Fruit fly (Drosophila melanogaster) whole organism, embryonic: ENCODE data around the gene CG11030.

Experiments used
- Abd-B ChIP-seq: fragments of 200-800 bp; sonication (Bioruptor generic); optimal IDR thresholded peaks from 2 replicates; lab custom pipeline; 2018; ENCODE audit warnings: missing biosample characterization, mild to moderate bottlenecking, missing genetic modification characterization, moderate library complexity
- B-H1 ChIP-seq: fragments of 200-800 bp; sonication (Bioruptor generic); IDR thresholded peaks from 3 replicates; pipeline ENCODE4 v1.3.6; 2022; ENCODE audit warnings: missing biosample characterization, missing genetic modification characterization
- Bgb ChIP-seq: fragments of 200-800 bp; sonication (Bioruptor generic); IDR thresholded peaks from 2 replicates; pipeline ENCODE4 v1.3.6; 2022; ENCODE audit warnings: missing biosample characterization, missing genetic modification characterization; ENCODE audit not compliant: partially characterized antibody
- Blimp-1 ChIP-seq: fragments of 200-800 bp; sonication (Bioruptor generic); optimal IDR thresholded peaks from 3 replicates; lab custom pipeline; 2018; ENCODE audit warnings: missing biosample characterization, missing genetic modification characterization, mild to moderate bottlenecking, moderate library complexity, missing genetic modification reagents
- CG10543 ChIP-seq: fragments of 200-800 bp; sonication (Bioruptor generic); optimal IDR thresholded peaks from 3 replicates; lab custom pipeline; 2017; ENCODE audit warnings: missing biosample characterization, mild to moderate bottlenecking, missing genetic modification characterization, moderate library complexity
- CG11504 ChIP-seq: fragments of 200-800 bp; sonication (Bioruptor generic); optimal IDR thresholded peaks from 3 replicates; lab custom pipeline; 2019; ENCODE audit warnings: missing biosample characterization, mild to moderate bottlenecking, missing genetic modification characterization, moderate library complexity
- CG12391 ChIP-seq: fragments of 200-800 bp; sonication (Bioruptor generic); optimal IDR thresholded peaks from 3 replicates; lab custom pipeline; 2018; ENCODE audit warnings: missing biosample characterization, mild to moderate bottlenecking, missing genetic modification characterization, moderate library complexity
- CG14014 ChIP-seq: fragments of 200-800 bp; sonication (Bioruptor generic); IDR thresholded peaks from 2 replicates; pipeline ENCODE4 v1.3.6; 2022; ENCODE audit warnings: missing biosample characterization, missing genetic modification characterization
- CG14441 ChIP-seq: fragments of 200-800 bp; sonication (Bioruptor generic); IDR thresholded peaks from 2 replicates; pipeline ENCODE4 v1.3.6; 2022; ENCODE audit warnings: missing biosample characterization, missing genetic modification characterization
- CG15269 ChIP-seq: fragments of 200-800 bp; sonication (Bioruptor generic); optimal IDR thresholded peaks from 2 replicates; lab custom pipeline; 2018; ENCODE audit warnings: missing biosample characterization, mild to moderate bottlenecking, missing genetic modification characterization, moderate library complexity
- CG1529 ChIP-seq: fragments of 200-800 bp; sonication (Bioruptor generic); optimal IDR thresholded peaks from 3 replicates; lab custom pipeline; 2018; ENCODE audit warnings: missing biosample characterization, missing genetic modification characterization
- CG15601 ChIP-seq: fragments of 200-800 bp; sonication (Bioruptor generic); optimal IDR thresholded peaks from 3 replicates; lab custom pipeline; 2019; ENCODE audit warnings: missing biosample characterization, mild to moderate bottlenecking, missing genetic modification characterization, moderate library complexity
- CG15696 ChIP-seq: fragments of 200-800 bp; sonication (Bioruptor generic); optimal IDR thresholded peaks from 2 replicates; lab custom pipeline; 2019; ENCODE audit warnings: missing biosample characterization, mild to moderate bottlenecking, missing genetic modification characterization, moderate library complexity
- CG16779 ChIP-seq: fragments of 200-800 bp; sonication (Bioruptor generic); IDR thresholded peaks from 2 replicates; pipeline ENCODE4 v1.3.6; 2022; ENCODE audit warnings: missing biosample characterization, missing genetic modification characterization
- CG17359 ChIP-seq: fragments of 200-800 bp; sonication (Bioruptor generic); optimal IDR thresholded peaks from 3 replicates; lab custom pipeline; 2018; ENCODE audit warnings: missing biosample characterization, mild to moderate bottlenecking, missing genetic modification characterization, moderate library complexity
- CG17612 ChIP-seq: fragments of 200-800 bp; sonication (Bioruptor generic); IDR thresholded peaks from 2 replicates; pipeline ENCODE4 v1.3.6; 2022; ENCODE audit warnings: missing biosample characterization, missing genetic modification characterization
- CG17829 ChIP-seq: fragments of 200-800 bp; optimal IDR thresholded peaks from 2 replicates; lab custom pipeline; 2019; ENCODE audit warnings: missing biosample characterization, mild to moderate bottlenecking, missing genetic modification characterization, moderate library complexity
- CG2889 ChIP-seq: fragments of 200-800 bp; sonication (Bioruptor generic); IDR thresholded peaks from 3 replicates; pipeline ENCODE4 v1.3.6; 2022; ENCODE audit warnings: missing biosample characterization, missing genetic modification characterization
- CG6791 ChIP-seq: fragments of 200-800 bp; sonication (Bioruptor generic); IDR thresholded peaks from 3 replicates; pipeline ENCODE4 v1.3.6; 2022; ENCODE audit warnings: missing biosample characterization, missing genetic modification characterization; ENCODE audit not compliant: partially characterized antibody
- CG7987 ChIP-seq: fragments of 200-800 bp; sonication (Bioruptor generic); optimal IDR thresholded peaks from 2 replicates; lab custom pipeline; 2018; ENCODE audit warnings: missing biosample characterization, mild to moderate bottlenecking, missing genetic modification characterization, moderate library complexity
- Chrac-16 ChIP-seq: fragments of 200-800 bp; sonication (Bioruptor generic); optimal IDR thresholded peaks from 3 replicates; lab custom pipeline; 2016; ENCODE audit warnings: missing biosample characterization, missing genetic modification characterization
- Dll ChIP-seq: fragments of 200-800 bp; sonication (Bioruptor generic); IDR thresholded peaks from 4 replicates; pipeline ENCODE4 v1.3.6; 2022; ENCODE audit warnings: missing biosample characterization, missing genetic modification characterization; ENCODE audit not compliant: partially characterized antibody
- H15 ChIP-seq: fragments of 200-800 bp; sonication (Bioruptor generic); IDR thresholded peaks from 3 replicates; pipeline ENCODE4 v1.3.6; 2022; ENCODE audit warnings: missing biosample characterization, missing genetic modification characterization
- HLH4C ChIP-seq: fragments of 200-800 bp; sonication (Bioruptor generic); IDR thresholded peaks from 3 replicates; pipeline ENCODE4 v1.3.6; 2022; ENCODE audit warnings: missing biosample characterization, missing genetic modification characterization; ENCODE audit not compliant: partially characterized antibody
- Hey ChIP-seq: fragments of 200-800 bp; sonication (Bioruptor generic); optimal IDR thresholded peaks from 3 replicates; lab custom pipeline; 2018; ENCODE audit warnings: missing biosample characterization, mild to moderate bottlenecking, missing genetic modification characterization
- Hr78 ChIP-seq, 2 experiments: fragments of 200-800 bp in 1 of 2; fragments of >200 bp in 1 of 2; sonication (Bioruptor generic) in 1 of 2; optimal IDR thresholded peaks; 2 replicates each; lab custom pipeline; 2017 to 2019; ENCODE audit warnings: missing biosample characterization in 2 of 2, missing genetic modification characterization in 2 of 2, mild to moderate bottlenecking in 1 of 2, moderate library complexity in 1 of 2
- MBD-R2 ChIP-seq: fragments of 200-800 bp; sonication (Bioruptor generic); IDR thresholded peaks from 2 replicates; pipeline ENCODE4 v1.3.6; 2022; ENCODE audit warnings: missing biosample characterization, missing genetic modification characterization
- MESR4 ChIP-seq: fragments of 200-800 bp; sonication (Bioruptor generic); optimal IDR thresholded peaks from 2 replicates; lab custom pipeline; 2018; ENCODE audit warnings: missing biosample characterization, mild to moderate bottlenecking, missing genetic modification characterization, moderate library complexity
- Med ChIP-seq: fragments of 200-800 bp; sonication (Bioruptor generic); peaks from one replicate; lab custom pipeline; 2016; ENCODE audit warnings: missing biosample characterization, missing genetic modification characterization, mild to moderate bottlenecking, inconsistent platforms, moderate library complexity
- Meics ChIP-seq: fragments of 200-800 bp; sonication (Bioruptor generic); optimal IDR thresholded peaks from 2 replicates; lab custom pipeline; 2017; ENCODE audit warnings: missing biosample characterization, mild to moderate bottlenecking, missing genetic modification characterization
- Nf-YC ChIP-seq: fragments of 200-800 bp; optimal IDR thresholded peaks from 3 replicates; lab custom pipeline; 2019; ENCODE audit warnings: missing biosample characterization, mild to moderate bottlenecking, missing genetic modification characterization, moderate library complexity
- Opbp ChIP-seq: fragments of 200-800 bp; sonication (Bioruptor generic); IDR thresholded peaks from 3 replicates; pipeline ENCODE4 v1.3.6; 2022; ENCODE audit warnings: missing biosample characterization, missing genetic modification characterization; ENCODE audit not compliant: partially characterized antibody
- Sry-δ ChIP-seq: fragments of 200-800 bp; sonication (Bioruptor generic); optimal IDR thresholded peaks from 2 replicates; lab custom pipeline; 2016; ENCODE audit warnings: missing biosample characterization, missing genetic modification characterization
- amos ChIP-seq: fragments of 200-800 bp; sonication (Bioruptor generic); IDR thresholded peaks from 2 replicates; pipeline ENCODE4 v1.3.6; 2022; ENCODE audit warnings: missing biosample characterization, missing genetic modification characterization; ENCODE audit not compliant: partially characterized antibody
- ato ChIP-seq: fragments of 200-800 bp; sonication (Bioruptor generic); IDR thresholded peaks from 2 replicates; pipeline ENCODE4 v1.3.6; 2022; ENCODE audit warnings: missing biosample characterization, missing genetic modification characterization; ENCODE audit not compliant: partially characterized antibody
- bowl ChIP-seq: fragments of 200-800 bp; sonication (Bioruptor generic); IDR thresholded peaks from 2 replicates; pipeline ENCODE4 v1.3.6; 2022; ENCODE audit warnings: missing biosample characterization, missing genetic modification characterization
- danr ChIP-seq: fragments of 200-800 bp; sonication (Bioruptor generic); IDR thresholded peaks from 2 replicates; pipeline ENCODE4 v1.3.6; 2022; ENCODE audit warnings: missing biosample characterization, missing genetic modification characterization
- esg ChIP-seq: fragments of 200-800 bp; sonication (Bioruptor generic); conservative IDR thresholded peaks from 2 replicates; pipeline ENCODE4 v1.3.6; 2022; ENCODE audit warnings: missing biosample characterization, missing genetic modification characterization
- ewg ChIP-seq: fragments of 200-800 bp; sonication (Bioruptor generic); optimal IDR thresholded peaks from 3 replicates; lab custom pipeline; 2017; ENCODE audit warnings: mild to moderate bottlenecking, missing biosample characterization, missing genetic modification reagents, missing genetic modification characterization
- grn ChIP-seq: fragments of 200-800 bp; sonication (Bioruptor generic); optimal IDR thresholded peaks from 3 replicates; lab custom pipeline; 2017; ENCODE audit warnings: missing biosample characterization, missing genetic modification characterization
- nerfin-1 ChIP-seq: fragments of 200-800 bp; sonication (Bioruptor generic); optimal IDR thresholded peaks from 3 replicates; lab custom pipeline; 2019; ENCODE audit warnings: missing biosample characterization, mild to moderate bottlenecking, missing genetic modification characterization, moderate library complexity
- pho ChIP-seq: fragments of 200-800 bp; sonication (Bioruptor generic); optimal IDR thresholded peaks from 2 replicates; lab custom pipeline; 2016; ENCODE audit warnings: missing biosample characterization, missing genetic modification characterization
- ranshi ChIP-seq: fragments of 200-800 bp; sonication (Bioruptor generic); IDR thresholded peaks from 2 replicates; pipeline ENCODE4 v1.3.6; 2022; ENCODE audit warnings: missing biosample characterization, missing genetic modification characterization
- sisA ChIP-seq: fragments of 200-800 bp; sonication (Bioruptor generic); IDR thresholded peaks from 2 replicates; pipeline ENCODE4 v1.3.6; 2022; ENCODE audit warnings: missing biosample characterization, missing genetic modification characterization
- slp2 ChIP-seq: fragments of 200-800 bp; sonication (Bioruptor generic); optimal IDR thresholded peaks from 2 replicates; lab custom pipeline; 2016; ENCODE audit warnings: missing biosample characterization, missing genetic modification characterization
- tgo ChIP-seq: fragments of 200-800 bp; sonication (Bioruptor generic); IDR thresholded peaks from 3 replicates; pipeline ENCODE4 v1.3.6; 2022; ENCODE audit warnings: missing biosample characterization, missing genetic modification characterization
- tll ChIP-seq, 2 experiments: fragments of 200-800 bp in 1 of 2; fragments of >200 bp in 1 of 2; sonication (Bioruptor generic) in 1 of 2; optimal IDR thresholded peaks; 2 replicates each; lab custom pipeline; 2017 to 2019; ENCODE audit warnings: missing biosample characterization in 2 of 2, missing genetic modification characterization in 2 of 2, mild to moderate bottlenecking in 1 of 2, moderate library complexity in 1 of 2
- vvl ChIP-seq: fragments of 200-800 bp; sonication (Bioruptor generic); IDR thresholded peaks from 2 replicates; pipeline ENCODE4 v1.3.6; 2022; ENCODE audit warnings: missing biosample characterization, missing genetic modification characterization

The CG11030 gene

DNA sequence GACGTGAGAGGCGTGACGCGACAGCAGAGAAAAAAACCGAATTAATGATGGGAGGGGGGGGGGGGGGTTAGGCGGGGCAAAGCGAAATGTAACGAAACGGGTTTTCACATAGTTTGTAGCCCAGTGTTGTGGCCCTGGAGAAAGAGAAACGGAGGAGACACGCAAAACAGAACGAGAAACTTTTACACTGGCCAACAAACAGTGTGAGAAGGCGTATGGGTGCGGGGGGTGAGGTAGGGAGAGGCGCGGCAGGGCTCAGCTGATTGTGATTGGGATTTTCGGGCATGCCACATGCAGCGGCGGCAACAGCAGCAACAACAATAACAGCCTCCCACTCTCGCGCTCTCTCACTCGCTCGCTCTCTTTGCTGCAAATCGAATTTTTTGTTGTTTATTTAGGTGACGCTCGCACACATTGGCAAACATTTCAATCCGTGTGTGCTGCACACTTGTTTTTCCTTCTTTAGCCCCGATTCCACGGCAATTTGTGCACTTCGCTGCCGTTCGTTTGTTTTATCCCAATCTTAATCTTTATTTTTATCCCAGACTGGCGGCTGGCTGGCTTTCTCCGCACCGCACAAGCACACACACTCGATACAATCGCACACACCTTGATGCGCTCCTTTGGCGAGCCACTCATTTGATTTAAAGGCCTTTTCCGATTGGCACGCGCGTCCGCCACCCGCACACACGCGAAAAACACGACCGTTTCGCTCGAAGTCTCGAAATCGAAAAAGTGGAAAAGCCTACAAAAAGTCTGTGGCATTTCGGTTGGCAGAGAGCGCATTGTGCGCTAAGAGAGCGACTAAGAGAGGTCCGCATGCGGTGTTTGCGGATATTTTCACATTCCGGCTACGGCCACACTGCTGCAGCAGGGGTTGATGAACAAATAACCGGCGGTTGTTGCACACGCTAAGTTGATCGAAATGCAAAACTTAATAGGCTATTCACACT lies 75.3 kb downstream of the CG11030 start, which contains the start of gene CG9171 (continued):
- TF ChIP-seq tll (GFP tag; optimal IDR thresholded peaks at IDR 0.05; lab: Kevin White, UChicago): peak in 1 of 2 experiments; percentile 9
- TF ChIP-seq nerfin-1: peak; percentile 6
- peak; percentile 51 for TF ChIP-seq grn (GFP tag; lab: Kevin White, UChicago)
- no peak for TF ChIP-seq bowl (GFP tag; lab: Robert Waterston, UW)
- TF ChIP-seq ewg (GFP tag; lab: Kevin White, UChicago): peak; percentile 27
- peak; percentile 10 for TF ChIP-seq CG7987 (GFP tag; lab: Kevin White, UChicago)
- TF ChIP-seq CG10543 (GFP tag; lab: Kevin White, UChicago): peak; percentile 44
- no peak for TF ChIP-seq CG17612 (GFP tag; lab: Robert Waterston, UW)
- no peak for TF ChIP-seq HLH4C (GFP tag; lab: Robert Waterston, UW)
- peak; percentile 14; the same call in 1 of the 3 replicates for TF ChIP-seq tgo (GFP tag; lab: Robert Waterston, UW)
- TF ChIP-seq Med (GFP tag; lab: Kevin White, UChicago): peak; percentile 90
- TF ChIP-seq pho (GFP tag; lab: Kevin White, UChicago): peak; percentile 42
- peak; percentile 40; the same call in 1 of the 2 replicates for TF ChIP-seq CG14014 (GFP tag; lab: Robert Waterston, UW)
- peak; percentile 65 for TF ChIP-seq CG16779 (GFP tag; lab: Robert Waterston, UW)
- peak; percentile 42 for TF ChIP-seq MESR4
- peak; percentile 57 for TF ChIP-seq CG11504 (tag; lab: Kevin White, UChicago)
- TF ChIP-seq CG17829: peak; percentile 37
- no peak for TF ChIP-seq ato
- peak; percentile 50 for TF ChIP-seq CG17359
- peak; percentile 44; the same call in 3 of the 4 replicates for TF ChIP-seq Dll (GFP tag; lab: Robert Waterston, UW)
- TF ChIP-seq CG2889: peak; percentile 96
- peak; percentile 28; the same call in 1 of the 3 replicates for TF ChIP-seq CG6791
- peak; percentile 52; the same call in 1 of the 2 replicates for TF ChIP-seq amos (GFP tag; lab: Robert Waterston, UW)
- 0 out of 2 replicates have a peak, but pooled peaks have one; percentile 9 for TF ChIP-seq CG14441 (GFP tag; lab: Robert Waterston, UW)
- peak in 1 of 2 experiments; percentile 56 for TF ChIP-seq Hr78 (GFP tag; optimal IDR thresholded peaks at IDR 0.05; lab: Kevin White, UChicago)
- peak; percentile 49 for TF ChIP-seq Sry-δ (GFP tag; lab: Kevin White, UChicago)
- peak; percentile 61 for TF ChIP-seq CG12391 (tag; lab: Kevin White, UChicago)
- peak; percentile 64 for TF ChIP-seq vvl (GFP tag; lab: Robert Waterston, UW)
- TF ChIP-seq MBD-R2: peak; percentile 50; the same call in 1 of the 2 replicates
- no peak for TF ChIP-seq CG1529 (GFP tag; lab: Kevin White, UChicago)
- TF ChIP-seq CG15601 (tag; lab: Kevin White, UChicago): peak; percentile 24
- TF ChIP-seq Nf-YC: peak; percentile 61
- TF ChIP-seq Abd-B (GFP tag; lab: Kevin White, UChicago): peak; percentile 51
- no peak for TF ChIP-seq slp2 (GFP tag; lab: Kevin White, UChicago)

DNA sequence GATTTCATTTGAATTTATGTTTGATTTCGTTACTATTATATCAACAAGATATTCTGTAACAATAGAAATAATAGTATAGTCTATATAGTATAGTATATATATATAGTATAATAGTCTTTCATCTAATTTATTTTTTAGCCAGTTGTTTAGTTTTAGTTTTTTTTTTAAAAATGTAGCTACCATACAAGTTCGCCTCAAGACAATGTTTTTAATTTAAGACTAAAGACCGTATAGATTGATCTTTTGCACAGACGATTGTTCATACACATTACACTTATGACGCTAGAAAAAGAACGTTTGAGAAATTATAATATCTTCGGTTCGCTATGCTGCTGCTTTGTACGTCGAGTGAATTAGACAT lies 75.9 kb downstream of the CG11030 start:
- TF ChIP-seq ranshi: 0 out of 2 replicates have a peak, but pooled peaks have one; percentile 2
- no peak for TF ChIP-seq CG15269
- TF ChIP-seq sisA (GFP tag; lab: Robert Waterston, UW): no peak
- TF ChIP-seq Chrac-16 (GFP tag; lab: Kevin White, UChicago): peak; percentile 13
- TF ChIP-seq Bgb (GFP tag; lab: Robert Waterston, UW): no peak
- no peak for TF ChIP-seq danr (GFP tag; lab: Robert Waterston, UW)
- TF ChIP-seq Opbp: no peak
- no peak for TF ChIP-seq esg (GFP tag; lab: Robert Waterston, UW)
- peak; percentile 29 for TF ChIP-seq CG15696 (tag; lab: Kevin White, UChicago)
- TF ChIP-seq B-H1 (GFP tag; lab: Robert Waterston, UW): no peak
- TF ChIP-seq Blimp-1 (GFP tag; lab: Kevin White, UChicago): peak; percentile 13
- peak; percentile 54 for TF ChIP-seq Meics (GFP tag; lab: Kevin White, UChicago)
- no peak for TF ChIP-seq Hey (tag; lab: Kevin White, UChicago)
- TF ChIP-seq H15 (GFP tag; lab: Robert Waterston, UW): no peak
